Worm (Caenorhabditis elegans) whole organism, mixed stage, embryonic: ENCODE measurements around the gene Y75B7B.2.
A peak's percentile ranks its signal among the peaks of the same experiment; 100 is the strongest.

Experiments
- blmp-1 ChIP-seq: fragments of 150-350 bp; optimal IDR thresholded peaks from 2 replicates; lab custom pipeline; 2014; ENCODE audit warnings: missing biosample characterization, missing genetic modification characterization
- ceh-43 ChIP-seq: fragments of 200-800 bp; sonication (Bioruptor generic); optimal IDR thresholded peaks from 2 replicates; lab custom pipeline; 2018; ENCODE audit warnings: mild to moderate bottlenecking, missing genetic modification characterization, moderate library complexity, missing compliant biosample characterization
- ceh-83 ChIP-seq: fragments of 200-800 bp; sonication (Bioruptor generic); optimal IDR thresholded peaks from 2 replicates; lab custom pipeline; 2018; ENCODE audit warnings: mild to moderate bottlenecking, missing genetic modification characterization, missing compliant biosample characterization
- ces-1 ChIP-seq: fragments of 150-350 bp; optimal IDR thresholded peaks from 2 replicates; lab custom pipeline; 2014; ENCODE audit warnings: missing biosample characterization, missing genetic modification reagents, missing genetic modification characterization
- cnd-1 ChIP-seq: fragments of 200-800 bp; sonication (Bioruptor generic); optimal IDR thresholded peaks from 2 replicates; lab custom pipeline; 2018; ENCODE audit warnings: mild to moderate bottlenecking, missing genetic modification characterization, missing compliant biosample characterization
- drap-1 ChIP-seq: fragments of 200-800 bp; sonication (Bioruptor generic); optimal IDR thresholded peaks from 3 replicates; lab custom pipeline; 2018; ENCODE audit warnings: mild to moderate bottlenecking, missing genetic modification characterization, missing compliant biosample characterization
- elt-3 ChIP-seq: fragments of 150-350 bp; optimal IDR thresholded peaks from 2 replicates; lab custom pipeline; 2014; ENCODE audit warnings: missing biosample characterization, missing genetic modification characterization
- flh-1 ChIP-seq: fragments of 200-800 bp; sonication (Bioruptor generic); optimal IDR thresholded peaks from 2 replicates; lab custom pipeline; 2018; ENCODE audit warnings: mild to moderate bottlenecking, missing genetic modification characterization, moderate library complexity, missing compliant biosample characterization
- hlh-1 ChIP-seq: fragments of 150-350 bp; optimal IDR thresholded peaks from 2 replicates; lab custom pipeline; 2014; ENCODE audit warnings: missing biosample characterization, missing genetic modification reagents, missing genetic modification characterization
- lin-13 ChIP-seq: fragments of 150-350 bp; optimal IDR thresholded peaks from 2 replicates; lab custom pipeline; 2014; ENCODE audit warnings: missing biosample characterization, missing genetic modification characterization
- lin-32 ChIP-seq: fragments of 200-800 bp; sonication (Bioruptor generic); optimal IDR thresholded peaks from 2 replicates; lab custom pipeline; 2018; ENCODE audit warnings: mild to moderate bottlenecking, missing genetic modification characterization, missing compliant biosample characterization
- lsy-2 ChIP-seq: fragments of 150-350 bp; optimal IDR thresholded peaks from 2 replicates; lab custom pipeline; 2014; ENCODE audit warnings: missing biosample characterization, missing genetic modification characterization
- mab-5 ChIP-seq: fragments of 150-350 bp; optimal IDR thresholded peaks from 2 replicates; lab custom pipeline; 2014; ENCODE audit warnings: missing biosample characterization, missing genetic modification characterization
- mep-1 ChIP-seq: fragments of 150-350 bp; optimal IDR thresholded peaks from 2 replicates; lab custom pipeline; 2017; ENCODE audit warnings: missing biosample characterization, missing genetic modification reagents, missing genetic modification characterization, inconsistent platforms
- mls-2 ChIP-seq: sonication (generic microtip); optimal IDR thresholded peaks from 2 replicates; lab custom pipeline; 2016; ENCODE audit warnings: mild to moderate bottlenecking, missing genetic modification characterization, moderate library complexity, missing compliant biosample characterization
- nhr-2 ChIP-seq: fragments of 150-350 bp; optimal IDR thresholded peaks from 2 replicates; lab custom pipeline; 2014; ENCODE audit warnings: missing biosample characterization, missing genetic modification characterization
- nhr-237 ChIP-seq: fragments of 150-350 bp; optimal IDR thresholded peaks from 2 replicates; lab custom pipeline; 2014; ENCODE audit warnings: missing biosample characterization, missing genetic modification characterization
- nhr-76 ChIP-seq: sonication (generic microtip); optimal IDR thresholded peaks from 2 replicates; lab custom pipeline; 2017; ENCODE audit warnings: missing biosample characterization, missing genetic modification characterization
- pha-4 ChIP-seq: fragments of 150-350 bp; optimal IDR thresholded peaks from 2 replicates; lab custom pipeline; 2018; ENCODE audit warnings: missing biosample characterization, missing genetic modification reagents, missing genetic modification characterization
- sem-2 ChIP-seq: fragments of 200-800 bp; sonication (Bioruptor generic); optimal IDR thresholded peaks from 2 replicates; lab custom pipeline; 2018; ENCODE audit warnings: mild to moderate bottlenecking, missing genetic modification characterization, missing compliant biosample characterization
- snpc-4 ChIP-seq: fragments of 150-350 bp; optimal IDR thresholded peaks from 2 replicates; lab custom pipeline; 2014; ENCODE audit warnings: missing biosample characterization, missing genetic modification characterization
- sptf-1 ChIP-seq: sonication (generic microtip); optimal IDR thresholded peaks from 2 replicates; lab custom pipeline; 2017; ENCODE audit warnings: mild to moderate bottlenecking, missing genetic modification characterization, moderate library complexity, missing compliant biosample characterization
- tbx-8 ChIP-seq: fragments of 200-800 bp; sonication (Bioruptor generic); optimal IDR thresholded peaks from 2 replicates; lab custom pipeline; 2018; ENCODE audit warnings: mild to moderate bottlenecking, missing genetic modification characterization, moderate library complexity, missing compliant biosample characterization
- unc-120 ChIP-seq: sonication (generic microtip); optimal IDR thresholded peaks from 2 replicates; lab custom pipeline; 2017; ENCODE audit warnings: missing genetic modification characterization, missing compliant biosample characterization; ENCODE audit not compliant: poor library complexity, severe bottlenecking
- unc-39 ChIP-seq: fragments of 150-350 bp; optimal IDR thresholded peaks from 2 replicates; lab custom pipeline; 2014; ENCODE audit warnings: missing biosample characterization, missing genetic modification characterization
- zip-8 ChIP-seq: fragments of 150-350 bp; optimal IDR thresholded peaks from 2 replicates; lab custom pipeline; 2014; ENCODE audit warnings: missing biosample characterization, missing genetic modification characterization
- ztf-11 ChIP-seq: fragments of 150-350 bp; optimal IDR thresholded peaks from 2 replicates; lab custom pipeline; 2014; ENCODE audit warnings: missing biosample characterization, missing genetic modification characterization

Gene Y75B7B.2

DNA sequence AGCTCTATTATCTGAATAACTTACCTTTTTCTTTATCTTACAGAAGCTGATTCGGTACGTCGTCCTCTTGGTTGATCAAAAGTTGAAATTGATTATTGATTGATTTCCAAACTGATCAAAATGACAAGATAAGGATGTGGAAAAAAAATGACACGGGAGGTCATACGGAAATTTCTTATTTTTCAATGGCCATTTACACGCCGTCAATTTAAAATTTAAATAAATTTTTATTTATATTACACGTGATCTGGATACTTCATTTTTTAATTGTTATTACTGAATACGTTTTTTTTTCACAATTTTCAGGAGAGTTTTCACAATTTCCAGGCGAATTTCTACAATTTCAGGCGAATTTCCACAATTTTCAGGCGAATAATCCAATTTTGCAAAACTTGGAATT is at the start of gene Y75B7B.2:
Y75B7B.2 (minus strand) TSS at position 101 of the 400 bp plus-strand sequence.
- no peak for TF ChIP-seq unc-39 (tag; lab: Kevin White, UChicago)
- no peak for TF ChIP-seq sem-2 (GFP tag; lab: Kevin White, UChicago)
- TF ChIP-seq mep-1 (tag; lab: Kevin White, UChicago), result no peak
- TF ChIP-seq nhr-76 (tag; lab: Kevin White, UChicago), result no peak
- TF ChIP-seq lsy-2 (tag; lab: Kevin White, UChicago), result no peak
- TF ChIP-seq lin-32 (GFP tag; lab: Kevin White, UChicago), result no peak
- no peak for TF ChIP-seq hlh-1 (tag; lab: Kevin White, UChicago)
- TF ChIP-seq nhr-2 (tag; lab: Kevin White, UChicago), result no peak
- TF ChIP-seq zip-8, result no peak
- no peak for TF ChIP-seq drap-1 (GFP tag; lab: Kevin White, UChicago)

DNA sequence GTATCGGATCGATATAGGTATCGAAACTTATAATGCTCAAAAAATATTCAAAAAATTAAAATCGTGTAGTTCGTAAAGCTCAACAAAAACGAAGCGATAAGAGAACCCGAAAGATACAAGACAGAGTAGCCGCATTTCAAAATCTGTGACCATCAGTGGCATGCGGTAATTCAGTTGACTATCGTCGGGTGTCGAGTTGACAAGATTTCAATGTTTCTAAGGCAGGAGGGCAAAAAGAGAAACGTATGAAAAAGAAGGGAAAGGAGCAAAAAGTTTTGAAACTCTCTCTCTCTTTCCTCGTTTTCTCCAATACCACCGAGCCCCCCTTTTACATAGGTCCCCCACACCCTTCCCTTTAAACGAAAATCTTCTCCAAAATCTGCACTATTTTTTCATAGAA is 46.0 kb upstream of the Y75B7B.2 start:
- TF ChIP-seq ces-1 (GFP tag; lab: Kevin White, UChicago) (peak; percentile 72), unc-39 (tag; lab: Kevin White, UChicago) (no peak)
- TF ChIP-seq, all 35 proteins: peak for 1

DNA sequence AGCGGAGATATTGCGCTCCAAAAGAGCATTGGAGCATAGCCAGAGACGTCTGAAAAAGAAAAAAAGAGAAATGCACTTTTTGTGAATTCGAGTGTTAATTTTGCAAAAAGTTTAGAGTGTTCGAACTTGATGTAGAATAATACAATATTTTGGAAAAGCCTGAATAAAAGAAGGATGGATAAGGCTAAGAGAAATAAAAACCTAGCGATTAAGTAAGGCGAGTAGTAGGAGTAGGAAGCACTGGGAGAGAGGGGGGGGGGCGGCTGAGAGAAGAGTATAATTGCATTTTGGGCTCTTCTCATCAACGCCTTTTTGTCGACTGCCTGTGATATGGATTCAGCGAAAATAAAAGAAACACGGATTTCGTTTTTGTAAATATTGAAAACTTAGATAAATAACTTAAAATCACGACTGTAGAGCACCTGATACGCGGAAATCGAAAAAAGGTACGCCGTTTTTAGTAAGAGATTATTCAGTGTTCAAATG is 42.1 kb upstream of the Y75B7B.2 start, which contains the start of gene F16B3.3:
F16B3.3 (minus strand) TSS at position 51 of the 486 bp plus-strand sequence.
- no peak for TF ChIP-seq ceh-83 (GFP tag; lab: Kevin White, UChicago)
- peak; percentile 76 for TF ChIP-seq ces-1 (GFP tag; lab: Kevin White, UChicago)

DNA sequence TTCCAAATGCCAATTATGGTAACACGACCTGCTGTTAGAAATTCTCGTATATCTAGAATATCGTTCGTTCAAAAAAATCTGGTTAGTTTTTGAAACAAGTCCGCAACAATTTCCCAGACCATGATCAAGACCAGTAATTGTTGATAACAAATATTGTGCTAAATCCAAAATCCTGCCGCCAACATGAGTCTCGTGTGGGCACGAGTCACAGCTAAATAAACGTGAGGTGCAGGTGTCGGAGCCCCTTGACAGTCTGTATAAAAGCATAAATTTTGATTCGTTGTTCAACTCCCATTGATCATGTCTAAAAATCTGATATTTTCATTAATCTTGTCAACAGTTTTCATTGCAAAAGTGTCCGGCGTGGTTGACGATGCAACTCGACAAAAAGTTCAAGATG is 39.0 kb upstream of the Y75B7B.2 start, which contains the start of gene F16B3.2:
F16B3.2 (plus strand) TSS at position 301 of the 400 bp plus-strand sequence.
- TF ChIP-seq unc-39 (tag; lab: Kevin White, UChicago), result no peak
- TF ChIP-seq sptf-1, result no peak
- TF ChIP-seq drap-1 (GFP tag; lab: Kevin White, UChicago), result no peak
- no peak for TF ChIP-seq blmp-1 (tag; lab: Kevin White, UChicago)
- TF ChIP-seq mab-5 (tag; lab: Kevin White, UChicago), result no peak
- no peak for TF ChIP-seq lin-32 (GFP tag; lab: Kevin White, UChicago)
- no peak for TF ChIP-seq nhr-237 (tag; lab: Kevin White, UChicago)
- TF ChIP-seq flh-1 (GFP tag; lab: Kevin White, UChicago), result no peak
- no peak for TF ChIP-seq sem-2 (GFP tag; lab: Kevin White, UChicago)
- TF ChIP-seq mls-2 (tag; lab: Kevin White, UChicago), result no peak
- no peak for TF ChIP-seq tbx-8 (GFP tag; lab: Kevin White, UChicago)
- no peak for TF ChIP-seq unc-120 (tag; lab: Kevin White, UChicago)
- no peak for TF ChIP-seq ztf-11 (tag; lab: Kevin White, UChicago)
- TF ChIP-seq lsy-2 (tag; lab: Kevin White, UChicago), result no peak
- TF ChIP-seq pha-4 (tag; lab: Kevin White, UChicago), result no peak

DNA sequence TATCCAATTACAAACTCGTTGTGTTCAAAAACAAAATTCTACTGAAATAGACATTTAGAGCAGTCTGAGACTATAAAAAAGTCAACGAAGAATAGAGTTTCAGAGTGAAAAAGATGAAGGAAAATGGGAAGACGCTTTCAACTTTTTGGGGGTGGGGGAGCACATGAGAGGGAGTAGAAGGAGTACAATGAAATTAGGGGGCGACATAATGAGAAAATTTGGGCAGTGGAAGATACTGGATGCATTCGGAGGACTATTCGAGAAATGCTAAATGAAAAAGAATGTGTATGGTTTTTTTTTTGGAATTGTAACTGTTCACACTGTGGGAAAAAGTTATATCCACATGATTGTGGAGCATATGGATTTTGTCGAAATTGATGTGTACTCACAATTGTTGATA is 37.5 kb upstream of the Y75B7B.2 start:
- TF ChIP-seq ces-1 (GFP tag; lab: Kevin White, UChicago) (peak; percentile 84), ceh-83 (GFP tag; lab: Kevin White, UChicago) (no peak), ceh-43 (GFP tag; lab: Kevin White, UChicago) (no peak)

DNA sequence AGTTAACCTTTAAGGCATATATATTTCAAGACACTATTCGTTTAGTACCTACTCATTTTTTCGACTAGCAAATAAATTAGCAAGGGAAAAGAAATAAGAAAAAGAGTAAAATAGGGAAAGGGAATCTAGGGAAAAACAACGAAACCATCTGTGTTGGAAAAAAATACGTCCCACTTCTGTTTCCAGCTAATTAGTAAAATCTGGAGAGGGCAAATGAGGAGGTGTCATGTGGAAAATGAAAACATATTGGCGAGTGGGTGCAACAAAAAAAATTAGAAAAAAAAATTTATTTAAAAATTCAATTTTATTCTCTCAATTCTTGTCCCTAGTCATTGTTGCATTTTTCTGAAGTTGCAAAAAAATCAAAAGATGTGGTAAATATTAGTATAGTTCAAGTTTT is 31.9 kb upstream of the Y75B7B.2 start:
- no peak for TF ChIP-seq sptf-1
- TF ChIP-seq blmp-1 (tag; lab: Kevin White, UChicago), result no peak

DNA sequence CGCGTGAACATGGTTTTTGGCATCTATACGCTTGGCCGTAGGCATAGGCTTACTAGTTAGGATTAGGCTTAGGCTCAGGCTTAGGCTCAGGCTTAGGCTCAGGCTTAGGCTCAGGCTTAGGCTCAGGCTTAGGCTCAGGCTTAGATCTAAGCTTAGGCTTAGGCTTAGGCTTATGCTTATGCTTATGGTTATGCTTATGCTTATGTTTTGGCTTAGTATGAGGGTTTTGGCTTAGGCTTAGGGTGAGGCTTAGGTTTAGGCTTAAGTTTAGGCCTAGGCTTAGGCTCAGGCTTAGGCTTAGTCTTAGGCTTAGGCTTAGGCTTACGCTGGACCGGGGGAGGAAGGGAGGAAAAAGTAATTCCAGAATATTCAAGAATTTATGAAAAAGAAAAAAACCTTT is 30.0 kb upstream of the Y75B7B.2 start:
- TF ChIP-seq cnd-1 (tag; lab: Kevin White, UChicago), result no peak
- no peak for TF ChIP-seq unc-39 (tag; lab: Kevin White, UChicago)
- no peak for TF ChIP-seq flh-1 (GFP tag; lab: Kevin White, UChicago)
- TF ChIP-seq snpc-4 (tag; lab: Kevin White, UChicago), result no peak
- no peak for TF ChIP-seq mep-1 (tag; lab: Kevin White, UChicago)
- TF ChIP-seq sem-2 (GFP tag; lab: Kevin White, UChicago), result no peak
- no peak for TF ChIP-seq blmp-1 (tag; lab: Kevin White, UChicago)
- no peak for TF ChIP-seq elt-3 (tag; lab: Kevin White, UChicago)
- no peak for TF ChIP-seq ceh-43 (GFP tag; lab: Kevin White, UChicago)
- no peak for TF ChIP-seq lin-32 (GFP tag; lab: Kevin White, UChicago)
- TF ChIP-seq zip-8, result no peak
- TF ChIP-seq lin-13 (tag; lab: Kevin White, UChicago), result no peak
- TF ChIP-seq tbx-8 (GFP tag; lab: Kevin White, UChicago), result no peak
